Fruit fly (Drosophila melanogaster): Measurements from ENCODE around the gene CarT.

The CarT gene

DNA sequence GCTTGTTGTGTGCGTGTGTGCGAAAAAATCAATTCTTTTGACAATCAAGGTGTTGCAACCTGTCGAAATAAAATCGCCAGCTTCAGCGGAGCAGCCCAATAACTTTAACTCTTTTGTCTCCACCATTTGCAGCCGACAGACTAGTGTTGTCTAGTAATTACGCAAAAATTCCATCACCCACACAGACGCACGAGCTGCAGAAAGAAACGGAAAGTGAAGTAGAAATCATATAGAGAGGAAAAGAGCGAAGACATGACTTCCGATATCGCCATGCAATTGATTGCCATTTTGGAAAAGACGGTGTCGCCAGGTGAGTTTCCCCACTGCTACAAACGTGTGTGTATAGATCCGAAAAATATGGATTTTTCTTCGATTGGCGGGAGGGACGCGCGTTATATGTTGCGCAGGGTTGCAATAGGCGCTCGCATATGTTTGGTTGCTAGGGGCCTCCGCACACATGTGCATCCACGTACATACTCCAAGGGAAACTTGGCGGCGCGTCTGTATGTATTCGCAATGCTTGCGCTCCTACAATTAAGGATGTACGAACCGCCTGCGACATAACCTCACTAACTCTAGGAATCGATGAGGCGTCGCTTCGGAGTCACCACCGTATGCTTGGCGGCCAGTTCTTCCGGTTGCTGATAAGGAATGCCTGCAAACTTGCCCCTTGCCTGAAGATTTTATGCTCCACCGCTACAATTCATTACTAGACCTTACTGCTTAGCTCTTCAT, 5.2 kb upstream of the CarT start (continued):
- TF ChIP-seq gsb-n (tag; optimal IDR thresholded peaks at IDR 0.05) (no peak), h (optimal IDR thresholded peaks at IDR 0.05) (no peak), CG14965 (GFP tag; optimal IDR thresholded peaks at IDR 0.05; ENCODE audit: borderline replicate concordance) (no peak), Adf1 (GFP tag; IDR thresholded peaks at IDR 0.05) (no peak), CG32767 (GFP tag; IDR thresholded peaks at IDR 0.05) (0 out of 2 replicates have a peak, but pooled peaks have one; percentile 14), dan (GFP tag; IDR thresholded peaks at IDR 0.05) (no peak), TFAM (GFP tag; optimal IDR thresholded peaks at IDR 0.05) (no peak), CG3407 (GFP tag; optimal IDR thresholded peaks at IDR 0.05) (no peak), hb (GFP tag; IDR thresholded peaks at IDR 0.05; ENCODE audit: partially characterized antibody) (no peak), usp (GFP tag; optimal IDR thresholded peaks at IDR 0.05) (no peak), psq (GFP tag; optimal IDR thresholded peaks at IDR 0.05) (no peak), kah (GFP tag; optimal IDR thresholded peaks at IDR 0.05) (no peak), CG1603 (tag; optimal IDR thresholded peaks at IDR 0.05) (no peak), Trl (optimal IDR thresholded peaks at IDR 0.05) (no peak), Trl (GFP tag; optimal IDR thresholded peaks at IDR 0.05) (no peak)

DNA sequence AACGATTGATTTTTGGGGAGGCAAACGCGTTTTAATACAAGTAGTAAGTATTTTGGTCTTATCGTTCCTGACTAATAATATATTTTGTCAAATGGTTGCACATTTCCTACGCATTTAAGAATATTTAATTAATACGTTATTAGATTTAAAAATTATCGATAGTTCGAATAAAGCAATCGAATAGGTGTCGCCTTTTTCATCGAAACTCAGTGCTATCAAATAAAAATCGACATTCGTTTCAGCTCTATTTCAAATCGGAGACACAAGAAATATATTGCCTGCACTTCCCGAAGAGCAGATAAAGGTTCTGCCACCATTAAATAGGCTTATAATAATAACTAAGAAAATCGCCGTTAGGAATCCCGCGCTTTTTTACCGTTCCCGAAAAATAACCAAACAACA, 4.6 kb upstream of the CarT start:
- TF ChIP-seq Doc3 (GFP tag; IDR thresholded peaks at IDR 0.05; ENCODE audit: partially characterized antibody) (peak; percentile 51; the same call in 2 of the 3 replicates), Hr78 (GFP tag; optimal IDR thresholded peaks at IDR 0.05) (no peak), nerfin-2 (GFP tag; IDR thresholded peaks at IDR 0.05; ENCODE audit: partially characterized antibody) (peak; percentile 28; the same call in 1 of the 2 replicates), CG9437 (GFP tag; optimal IDR thresholded peaks at IDR 0.05) (no peak), CG7928 (GFP tag; optimal IDR thresholded peaks at IDR 0.05) (no peak), zen2 (GFP tag; IDR thresholded peaks at IDR 0.05; ENCODE audit: partially characterized antibody) (0 out of 3 replicates have a peak, but pooled peaks have one; percentile 53), CG14860 (GFP tag; IDR thresholded peaks at IDR 0.05; ENCODE audit: partially characterized antibody) (peak; percentile 73), unc-4 (GFP tag; IDR thresholded peaks at IDR 0.05; ENCODE audit: partially characterized antibody) (peak; percentile 59), CG4617 (GFP tag; optimal IDR thresholded peaks at IDR 0.05; ENCODE audit: borderline replicate concordance) (peak; percentile 52), Sry-δ (GFP tag; optimal IDR thresholded peaks at IDR 0.05) (peak; percentile 67), CG30020 (tag; optimal IDR thresholded peaks at IDR 0.05) (peak; percentile 0), MESR4 (GFP tag; optimal IDR thresholded peaks at IDR 0.05) (peak; percentile 50), Dref (GFP tag; IDR thresholded peaks at IDR 0.05) (peak; percentile 80), Opbp (GFP tag; IDR thresholded peaks at IDR 0.05; ENCODE audit: partially characterized antibody) (peak; percentile 50; the same call in 2 of the 3 replicates), CG2129 (GFP tag; IDR thresholded peaks at IDR 0.05; ENCODE audit: partially characterized antibody) (peak; percentile 42; the same call in 1 of the 2 replicates), pzg (GFP tag; optimal IDR thresholded peaks at IDR 0.05) (peak; percentile 26), CG8478 (optimal IDR thresholded peaks at IDR 0.05) (no peak), CG11560 (tag; IDR thresholded peaks at IDR 0.05) (peak; percentile 97), CG1602 (GFP tag; optimal IDR thresholded peaks at IDR 0.05) (no peak), CG1603 (tag; optimal IDR thresholded peaks at IDR 0.05) (peak; percentile 6), CG6791 (GFP tag; IDR thresholded peaks at IDR 0.05; ENCODE audit: partially characterized antibody) (peak; percentile 72; the same call in 2 of the 3 replicates), CG16813 (GFP tag; IDR thresholded peaks at IDR 0.05; ENCODE audit: partially characterized antibody) (peak; percentile 63; the same call in 2 of the 3 replicates), Myb (GFP tag; optimal IDR thresholded peaks at IDR 0.05) (peak; percentile 54), CG7963 (GFP tag; IDR thresholded peaks at IDR 0.05; ENCODE audit: partially characterized antibody) (peak; percentile 51; the same call in 1 of the 3 replicates), CG13287 (GFP tag; IDR thresholded peaks at IDR 0.05; ENCODE audit: partially characterized antibody) (peak; percentile 67), amos (GFP tag; IDR thresholded peaks at IDR 0.05; ENCODE audit: partially characterized antibody) (peak; percentile 58), CG42726 (GFP tag; IDR thresholded peaks at IDR 0.05; ENCODE audit: partially characterized antibody) (peak; percentile 56; the same call in 1 of the 2 replicates), bbx (GFP tag; IDR thresholded peaks at IDR 0.05; ENCODE audit: partially characterized antibody) (peak; percentile 58; the same call in 1 of the 2 replicates), ato (GFP tag; IDR thresholded peaks at IDR 0.05; ENCODE audit: partially characterized antibody) (0 out of 2 replicates have a peak, but pooled peaks have one; percentile 47), BEAF-32 (GFP tag; optimal IDR thresholded peaks at IDR 0.05) (peak; percentile 71), HLH4C (GFP tag; IDR thresholded peaks at IDR 0.05; ENCODE audit: partially characterized antibody) (peak; percentile 81), Dll (GFP tag; IDR thresholded peaks at IDR 0.05; ENCODE audit: partially characterized antibody) (peak; percentile 79)
